Fruit fly (Drosophila melanogaster): Measurements from ENCODE around the gene CG43675.

DNA sequence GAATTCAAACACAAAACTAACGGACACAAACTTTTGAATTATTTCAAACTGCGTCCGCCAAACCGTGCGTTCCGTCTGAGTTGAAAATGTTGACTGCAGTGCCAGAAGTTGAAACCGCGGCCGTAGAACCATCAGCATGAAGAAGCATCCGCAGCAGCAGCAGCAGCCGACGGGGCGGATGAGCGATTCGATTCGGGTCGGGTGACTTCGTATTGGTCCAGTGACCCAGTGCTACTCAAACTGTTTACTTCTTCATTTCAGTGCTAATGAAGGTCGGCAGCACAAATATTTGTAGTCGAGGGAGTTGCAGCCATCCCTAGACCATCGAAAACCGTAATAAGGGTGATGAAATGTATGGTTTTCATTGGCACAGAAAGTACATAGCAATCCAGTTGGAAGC lies 26.9 kb upstream of the CG43675 start, which contains the start of gene CG8861:
- TF ChIP-seq CTCF (optimal IDR thresholded peaks at IDR 0.05): no peak
- TF ChIP-seq CG8478 (optimal IDR thresholded peaks at IDR 0.05): no peak
